Worm (Caenorhabditis elegans) whole organism, L4/young adult: ENCODE results near the gene ugt-43.
A peak's percentile ranks its signal among the peaks of the same experiment; 100 is the strongest.

ENCODE experiments used
- W03F9.2 ChIP-seq: fragments of 150-350 bp; optimal IDR thresholded peaks from 2 replicates; lab custom pipeline; 2014; ENCODE audit warnings: missing biosample characterization, missing genetic modification characterization
- dao-5 ChIP-seq: sonication (generic microtip); optimal IDR thresholded peaks from 2 replicates; lab custom pipeline; 2016; ENCODE audit warnings: missing genotype, missing genetic modification characterization, moderate library complexity, missing compliant biosample characterization
- him-1 ChIP-seq: sonication (generic microtip); optimal IDR thresholded peaks from 2 replicates; lab custom pipeline; 2016; ENCODE audit warnings: missing genotype, missing genetic modification reagents, missing genetic modification characterization, missing compliant biosample characterization

The ugt-43 gene

DNA sequence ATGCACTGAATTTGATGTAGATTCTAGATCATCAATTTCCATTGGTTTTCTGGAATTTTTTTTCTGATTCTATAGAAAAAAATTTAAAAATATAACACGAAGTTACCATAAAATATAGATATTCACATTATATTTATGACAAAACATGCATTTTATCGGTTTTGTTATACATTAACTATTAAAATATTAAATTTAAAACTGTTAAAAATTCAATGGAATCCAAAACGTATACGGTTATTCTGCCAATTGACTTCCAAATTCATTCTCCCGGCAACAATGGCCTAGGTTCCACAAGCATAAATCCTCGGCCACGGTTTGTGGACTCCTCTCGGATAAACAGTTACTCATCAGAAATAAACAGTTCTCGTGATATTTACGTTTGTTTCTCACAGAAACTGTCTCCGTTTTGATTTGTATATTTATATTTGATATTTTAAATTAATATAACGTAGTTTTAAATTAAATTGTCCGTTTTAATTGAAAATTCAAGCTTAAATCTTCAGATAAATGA lies 19.3 kb downstream of the ugt-43 start, which contains the start of the genes F01D4.5 and ced-5:
Gene F01D4.5, minus strand, starts transcription at position 51 of the 511 bp plus-strand sequence.
Gene ced-5, plus strand, starts transcription at position 504 of the 511 bp plus-strand sequence.
- TF ChIP-seq dao-5 (no peak), him-1 (tag; lab: Kevin White, UChicago) (peak; percentile 47), W03F9.2 (tag; lab: Kevin White, UChicago) (peak; percentile 95)

DNA sequence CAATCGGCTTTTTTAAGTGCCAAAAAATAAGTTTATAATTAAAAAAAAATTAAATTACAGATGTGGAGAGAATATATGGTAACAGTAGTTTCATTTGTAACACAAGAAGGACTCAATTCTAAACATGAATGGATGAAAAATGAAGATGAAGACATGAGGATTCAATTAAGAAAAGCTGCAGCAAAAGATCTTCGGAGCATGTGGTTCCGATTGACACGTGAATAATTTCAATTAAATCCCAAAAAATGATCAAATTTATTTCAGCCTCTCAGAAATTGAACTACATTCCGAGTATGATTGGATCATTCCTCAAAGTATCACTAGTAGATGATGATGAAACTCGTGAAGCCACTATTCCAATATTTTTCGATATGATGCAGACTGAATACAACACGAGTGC lies 25.0 kb downstream of the ugt-43 start:
- no peak for TF ChIP-seq dao-5
- no peak for TF ChIP-seq him-1 (tag; lab: Kevin White, UChicago)
- no peak for TF ChIP-seq W03F9.2 (tag; lab: Kevin White, UChicago)

DNA sequence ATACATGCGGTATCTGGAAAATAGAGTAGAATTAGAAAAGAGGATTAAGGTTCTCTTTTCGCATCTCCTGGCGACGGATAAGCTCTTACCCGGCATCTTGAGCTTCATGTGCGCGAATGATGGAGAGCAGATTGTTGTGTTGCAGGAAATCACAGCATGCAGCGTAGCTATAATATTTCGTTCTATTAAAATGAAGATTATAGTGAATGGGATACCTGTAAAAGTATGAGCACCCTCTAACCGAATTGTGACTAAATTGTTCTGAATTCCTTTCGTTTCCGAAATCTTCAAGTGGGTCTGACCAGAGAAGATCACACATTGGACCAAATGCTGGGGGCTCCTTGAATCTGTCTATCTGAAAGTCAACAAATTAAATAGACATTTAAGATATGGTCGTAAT lies 34.0 kb downstream of the ugt-43 start:
- TF ChIP-seq him-1 (tag; lab: Kevin White, UChicago) (no peak), dao-5 (no peak), W03F9.2 (tag; lab: Kevin White, UChicago) (no peak)

- TF ChIP-seq him-1 (tag; lab: Kevin White, UChicago) = peak; percentile 85
- no peak for TF ChIP-seq W03F9.2 (tag; lab: Kevin White, UChicago)
These were observed 35.6 kb downstream of the ugt-43 start for ce11 chrIV:10499948-10500356.

ce11 chrIV:10500481-10500880 lies 36.1 kb downstream of the ugt-43 start:
- no peak for TF ChIP-seq dao-5
- no peak for TF ChIP-seq him-1 (tag; lab: Kevin White, UChicago)
- no peak for TF ChIP-seq W03F9.2 (tag; lab: Kevin White, UChicago)

DNA sequence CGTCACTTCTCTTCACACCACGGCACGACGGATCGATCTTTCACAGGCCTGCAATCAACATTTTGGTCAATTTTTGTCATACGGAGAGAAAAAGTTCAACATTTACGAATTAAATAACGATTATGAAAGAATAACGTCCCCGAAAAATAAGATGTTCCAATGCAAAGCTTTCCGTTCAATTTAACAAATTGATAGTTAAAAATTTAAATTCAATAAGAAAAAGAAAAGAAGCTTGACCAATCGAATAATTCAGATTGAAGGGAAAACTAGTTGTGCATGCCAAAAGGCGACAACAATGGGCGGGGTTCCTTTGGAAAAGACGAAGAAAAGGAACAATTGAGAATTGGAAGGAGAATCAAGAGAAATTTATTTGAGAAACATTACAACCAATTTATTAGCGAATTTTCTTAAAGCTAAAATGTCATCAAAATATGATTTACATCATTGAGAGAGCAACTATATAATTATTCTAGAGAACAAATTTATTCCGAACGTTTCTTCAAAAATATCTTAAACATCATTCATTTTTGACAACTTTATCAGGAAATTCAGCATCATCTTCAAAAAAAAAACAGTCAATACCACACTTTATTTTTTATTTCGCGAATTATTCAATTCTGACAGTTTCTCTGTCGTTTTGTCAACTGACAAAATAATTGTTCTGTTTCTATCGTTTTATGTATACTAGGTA lies 37.3 kb downstream of the ugt-43 start, which contains the start of gene tax-6:
Gene tax-6, minus strand, starts transcription at position 51 of the 691 bp plus-strand sequence.
- TF ChIP-seq dao-5 = no peak

DNA sequence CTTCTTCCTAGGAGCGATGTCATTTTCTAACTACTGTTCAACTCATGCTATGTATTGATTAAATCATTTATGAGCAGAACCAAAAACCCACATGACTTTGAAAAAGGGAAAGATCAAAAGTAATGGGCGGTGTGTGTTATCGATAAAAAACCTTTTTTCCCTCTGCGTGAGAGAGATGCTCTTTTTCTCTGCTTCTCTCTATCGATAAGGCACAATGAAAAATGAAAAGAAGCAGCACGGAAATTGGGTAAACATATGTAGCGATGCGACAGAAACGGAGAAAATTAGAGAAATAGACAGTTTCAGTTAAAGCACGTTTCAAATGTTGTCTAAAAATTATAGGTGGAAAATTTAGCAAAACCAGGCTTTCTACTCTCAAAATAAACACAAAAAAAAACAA lies 38.0 kb downstream of the ugt-43 start:
- no peak for TF ChIP-seq him-1 (tag; lab: Kevin White, UChicago)
- no peak for TF ChIP-seq dao-5
- TF ChIP-seq W03F9.2 (tag; lab: Kevin White, UChicago) = peak; percentile 4

DNA sequence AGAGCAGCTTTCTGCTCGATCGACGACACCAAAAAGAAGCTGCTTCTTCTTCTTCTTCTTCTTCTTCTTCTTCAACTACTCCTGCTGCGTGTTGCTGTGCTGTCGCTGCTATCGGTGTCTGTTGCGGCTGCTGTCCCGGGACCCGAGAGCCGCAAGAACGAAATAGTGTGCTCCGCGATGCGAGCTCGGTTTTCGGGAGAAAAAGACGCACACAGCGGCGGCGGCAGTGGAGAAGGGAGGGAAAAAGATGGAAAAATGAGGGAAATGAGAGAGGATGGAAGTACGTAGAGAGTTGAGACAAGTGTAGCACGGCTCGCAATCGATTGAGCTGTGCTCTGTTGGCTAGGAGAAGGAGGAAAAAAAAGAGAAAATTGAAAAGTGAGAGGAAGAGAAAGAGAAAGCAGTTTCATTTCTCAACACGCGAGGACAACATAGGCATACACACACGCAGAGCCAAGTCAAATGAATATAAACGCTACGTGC lies 39.4 kb downstream of the ugt-43 start:
- TF ChIP-seq him-1 (tag; lab: Kevin White, UChicago) = peak; percentile 70
- TF ChIP-seq W03F9.2 (tag; lab: Kevin White, UChicago) = no peak

ce11 chrIV:10505016-10505415 lies 40.6 kb downstream of the ugt-43 start:
- TF ChIP-seq W03F9.2 (tag; lab: Kevin White, UChicago) (no peak), dao-5 (no peak), him-1 (tag; lab: Kevin White, UChicago) (no peak)

ce11 chrIV:10506016-10506415 lies 41.6 kb downstream of the ugt-43 start:
- TF ChIP-seq him-1 (tag; lab: Kevin White, UChicago) (no peak), dao-5 (no peak), W03F9.2 (tag; lab: Kevin White, UChicago) (no peak)

- TF ChIP-seq W03F9.2 (tag; lab: Kevin White, UChicago) (no peak), him-1 (tag; lab: Kevin White, UChicago) (peak; percentile 14)
These were observed 43.2 kb downstream of the ugt-43 start for ce11 chrIV:10507586-10507985.

ce11 chrIV:10511432-10511831 lies 47.0 kb downstream of the ugt-43 start:
- TF ChIP-seq dao-5 = no peak
- no peak for TF ChIP-seq him-1 (tag; lab: Kevin White, UChicago)
- TF ChIP-seq W03F9.2 (tag; lab: Kevin White, UChicago) = no peak

- TF ChIP-seq him-1 (tag; lab: Kevin White, UChicago) (no peak), W03F9.2 (tag; lab: Kevin White, UChicago) (no peak), dao-5 (no peak)
These were observed 48.4 kb downstream of the ugt-43 start for ce11 chrIV:10512752-10513151.

DNA sequence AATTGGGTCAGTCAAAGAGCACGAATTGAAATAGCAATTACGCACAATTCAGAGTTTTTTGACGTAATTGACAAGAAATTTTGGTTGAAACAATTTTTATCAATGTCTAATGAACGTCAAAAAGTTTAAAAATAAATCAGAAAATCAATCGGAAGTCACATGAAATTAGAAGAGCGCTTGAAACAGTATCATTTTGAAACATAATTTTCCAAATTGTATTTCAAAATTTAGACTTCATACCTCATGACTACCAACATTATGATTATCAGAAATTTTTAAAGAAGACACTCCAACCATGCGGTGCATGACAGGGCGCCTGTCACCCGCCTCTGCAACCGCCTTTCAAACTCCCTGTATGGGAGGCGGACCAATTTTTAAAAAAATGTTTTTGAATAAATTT lies 48.9 kb downstream of the ugt-43 start:
- no peak for TF ChIP-seq him-1 (tag; lab: Kevin White, UChicago)
- TF ChIP-seq W03F9.2 (tag; lab: Kevin White, UChicago) = no peak
- no peak for TF ChIP-seq dao-5

- TF ChIP-seq him-1 (tag; lab: Kevin White, UChicago) (no peak), W03F9.2 (tag; lab: Kevin White, UChicago) (no peak), dao-5 (no peak)
These were observed 50.7 kb downstream of the ugt-43 start, which contains the start of gene C02F4.4 for ce11 chrIV:10515128-10515527. C02F4.4 (minus strand) TSS chrIV:10515228.
